Worm (Caenorhabditis elegans) whole organism, early embryonic: ENCODE data around the gene F53B3.5.

Source experiments
- B0310.2 ChIP-seq: sonication (generic microtip); optimal IDR thresholded peaks from 2 replicates; lab custom pipeline; 2016; ENCODE audit warnings: mild to moderate bottlenecking, missing genetic modification characterization, missing compliant biosample characterization
- F13C5.2 ChIP-seq: sonication (generic microtip); optimal IDR thresholded peaks from 2 replicates; lab custom pipeline; 2017; ENCODE audit warnings: mild to moderate bottlenecking, missing genetic modification characterization, inconsistent platforms, missing compliant biosample characterization
- aly-1 ChIP-seq: sonication (generic microtip); optimal IDR thresholded peaks from 2 replicates; lab custom pipeline; 2016; ENCODE audit warnings: missing genetic modification characterization, missing compliant biosample characterization
- ama-1 ChIP-seq: fragments of 150-350 bp; optimal IDR thresholded peaks from 2 replicates; lab custom pipeline; 2014
- ceh-13 ChIP-seq: fragments of 200-800 bp; sonication (Bioruptor generic); optimal IDR thresholded peaks from 2 replicates; lab custom pipeline; 2018; ENCODE audit warnings: mild to moderate bottlenecking, missing genetic modification characterization, missing compliant biosample characterization
- ceh-36 ChIP-seq: sonication (generic microtip); optimal IDR thresholded peaks from 2 replicates; lab custom pipeline; 2016; ENCODE audit warnings: missing genetic modification characterization, inconsistent platforms, missing compliant biosample characterization
- ets-7 ChIP-seq: sonication (generic microtip); optimal IDR thresholded peaks from 2 replicates; lab custom pipeline; 2016; ENCODE audit warnings: missing genotype, missing genetic modification characterization, missing compliant biosample characterization
- flt-1 ChIP-seq: fragments of 200-800 bp; sonication (Bioruptor generic); IDR thresholded peaks from 2 replicates; pipeline ENCODE4 v1.3.6; 2022; ENCODE audit warnings: missing genetic modification characterization, missing compliant biosample characterization
- hmbx-1 ChIP-seq: sonication (generic microtip); optimal IDR thresholded peaks from 2 replicates; lab custom pipeline; 2016; ENCODE audit warnings: mild to moderate bottlenecking, missing genetic modification characterization, missing compliant biosample characterization
- hmg-4 ChIP-seq: fragments of 200-800 bp; sonication (Bioruptor generic); optimal IDR thresholded peaks from 2 replicates; lab custom pipeline; 2018; ENCODE audit warnings: mild to moderate bottlenecking, missing genetic modification characterization, missing compliant biosample characterization
- hnd-1 ChIP-seq: sonication (generic microtip); optimal IDR thresholded peaks from 2 replicates; lab custom pipeline; 2016; ENCODE audit warnings: missing genetic modification characterization, missing compliant biosample characterization
- pes-1 ChIP-seq: fragments of 200-800 bp; sonication (Bioruptor generic); IDR thresholded peaks from 2 replicates; pipeline ENCODE4 v1.3.6; 2022; ENCODE audit warnings: missing genetic modification reagents, missing genetic modification characterization, missing compliant biosample characterization
- scrt-1 ChIP-seq: fragments of 200-800 bp; sonication (Bioruptor generic); IDR thresholded peaks from 2 replicates; pipeline ENCODE4 v1.3.6; 2022; ENCODE audit warnings: missing genetic modification characterization, missing compliant biosample characterization
- sea-1 ChIP-seq: fragments of 200-800 bp; sonication (Bioruptor generic); conservative IDR thresholded peaks from 2 replicates; pipeline ENCODE4 v1.3.6; 2022; ENCODE audit warnings: missing genetic modification characterization, missing compliant biosample characterization
- tbx-11 ChIP-seq: fragments of 200-800 bp; sonication (Bioruptor generic); IDR thresholded peaks from 2 replicates; pipeline ENCODE4 v1.3.6; 2022; ENCODE audit warnings: missing genetic modification characterization, missing compliant biosample characterization
- tbx-37 ChIP-seq: fragments of 200-800 bp; sonication (Bioruptor generic); conservative IDR thresholded peaks from 2 replicates; pipeline ENCODE4 v1.3.6; 2022; ENCODE audit warnings: missing genetic modification reagents, missing genetic modification characterization, missing compliant biosample characterization
- tra-4 ChIP-seq: sonication (generic microtip); optimal IDR thresholded peaks from 2 replicates; lab custom pipeline; 2017; ENCODE audit warnings: missing genetic modification characterization, missing compliant biosample characterization

F53B3.5 gene

DNA sequence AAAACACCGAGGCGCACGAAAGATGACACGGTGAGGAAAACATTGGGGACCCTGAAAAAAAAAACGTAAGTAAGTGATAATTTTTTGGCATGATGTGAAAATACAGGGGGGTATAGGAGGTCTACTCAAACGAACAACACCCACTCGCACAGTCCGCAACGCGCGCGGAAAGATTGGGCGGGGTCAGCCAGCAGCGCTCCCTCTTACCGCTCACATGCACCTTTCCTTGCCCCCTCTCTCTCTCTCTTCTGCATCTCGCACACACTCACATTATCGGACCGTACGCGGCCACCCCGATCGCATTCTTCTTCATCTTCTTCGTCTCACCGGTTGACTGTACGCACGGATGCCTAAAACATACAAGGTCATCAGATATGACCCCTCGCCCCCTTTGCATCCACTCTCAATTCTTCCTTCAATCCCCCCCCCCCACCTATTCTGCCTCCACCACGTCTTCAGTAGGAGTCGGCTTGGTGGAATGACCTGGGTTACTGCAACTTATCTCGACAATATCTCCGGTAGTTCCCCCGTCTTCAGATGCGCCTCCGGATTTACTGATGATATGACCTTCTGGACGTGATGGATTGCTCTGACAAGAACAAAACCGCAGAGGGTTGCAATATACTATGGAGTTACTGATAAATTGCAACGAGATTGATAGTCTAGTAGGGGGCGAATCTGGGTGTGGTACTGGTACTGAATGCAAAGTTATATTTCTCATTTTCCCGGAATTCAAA is at the start of gene F53B3.5:
F53B3.5 (minus strand) TSS at position 51 of the 737 bp plus-strand sequence.
- TF ChIP-seq sea-1 (GFP tag; lab: Robert Waterston, UW) (peak; percentile 51; the same call in 1 of the 2 replicates), ceh-13 (GFP tag; lab: Kevin White, UChicago) (peak; percentile 12), F13C5.2 (tag; lab: Kevin White, UChicago) (peak; percentile 54), tbx-11 (GFP tag; lab: Robert Waterston, UW) (no peak), hmbx-1 (no peak), scrt-1 (GFP tag; lab: Robert Waterston, UW) (no peak), tra-4 (tag; lab: Kevin White, UChicago) (no peak), flt-1 (GFP tag; lab: Robert Waterston, UW) (0 out of 2 replicates have a peak, but pooled peaks have one; percentile 12), pes-1 (GFP tag; lab: Robert Waterston, UW) (peak; percentile 46; the same call in 1 of the 2 replicates), hmg-4 (peak; percentile 92)

DNA sequence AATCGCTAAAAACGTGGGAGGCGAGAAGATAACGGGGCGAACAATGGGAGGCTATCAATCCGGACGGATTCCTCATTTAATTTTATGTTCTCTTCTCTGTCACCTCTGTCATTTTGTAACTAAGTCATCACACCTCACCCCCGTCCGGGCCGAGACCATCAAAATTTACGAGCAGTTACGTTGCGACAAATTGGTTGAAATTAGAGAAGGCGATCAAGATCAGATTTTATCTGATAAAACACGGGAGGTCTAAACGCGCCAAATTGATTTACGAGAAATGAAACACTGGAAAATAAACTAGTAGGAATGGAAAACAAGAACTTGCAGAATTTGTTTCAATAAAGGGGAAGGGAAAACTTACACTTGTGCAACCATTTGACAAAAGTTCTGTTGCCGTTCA is 48.7 kb upstream of the F53B3.5 start:
- TF ChIP-seq ama-1 (lab: Kevin White, UChicago) (no peak), aly-1 (tag; lab: Kevin White, UChicago) (no peak), tra-4 (tag; lab: Kevin White, UChicago) (no peak), ets-7 (tag; lab: Kevin White, UChicago) (no peak), hmg-4 (no peak), ceh-13 (GFP tag; lab: Kevin White, UChicago) (no peak), ceh-36 (tag; lab: Kevin White, UChicago) (no peak), tbx-11 (GFP tag; lab: Robert Waterston, UW) (no peak)

- TF ChIP-seq tra-4 (tag; lab: Kevin White, UChicago) (no peak), F13C5.2 (tag; lab: Kevin White, UChicago) (no peak), sea-1 (GFP tag; lab: Robert Waterston, UW) (no peak), flt-1 (GFP tag; lab: Robert Waterston, UW) (no peak)
Observed at ce11 chrX:2927576-2927975, 48.2 kb upstream of the F53B3.5 start.

- TF ChIP-seq hmg-4: no peak
- TF ChIP-seq sea-1 (GFP tag; lab: Robert Waterston, UW): no peak
- no peak for TF ChIP-seq ama-1 (lab: Kevin White, UChicago)
- TF ChIP-seq tra-4 (tag; lab: Kevin White, UChicago): no peak
- no peak for TF ChIP-seq ceh-36 (tag; lab: Kevin White, UChicago)
- no peak for TF ChIP-seq ets-7 (tag; lab: Kevin White, UChicago)
- no peak for TF ChIP-seq ceh-13 (GFP tag; lab: Kevin White, UChicago)
- TF ChIP-seq flt-1 (GFP tag; lab: Robert Waterston, UW): no peak
Observed at ce11 chrX:2925950-2926349, 46.6 kb upstream of the F53B3.5 start.

- TF ChIP-seq aly-1 (tag; lab: Kevin White, UChicago) (no peak), hmg-4 (peak; percentile 40)
Observed at ce11 chrX:2924438-2924837, 45.1 kb upstream of the F53B3.5 start.

DNA sequence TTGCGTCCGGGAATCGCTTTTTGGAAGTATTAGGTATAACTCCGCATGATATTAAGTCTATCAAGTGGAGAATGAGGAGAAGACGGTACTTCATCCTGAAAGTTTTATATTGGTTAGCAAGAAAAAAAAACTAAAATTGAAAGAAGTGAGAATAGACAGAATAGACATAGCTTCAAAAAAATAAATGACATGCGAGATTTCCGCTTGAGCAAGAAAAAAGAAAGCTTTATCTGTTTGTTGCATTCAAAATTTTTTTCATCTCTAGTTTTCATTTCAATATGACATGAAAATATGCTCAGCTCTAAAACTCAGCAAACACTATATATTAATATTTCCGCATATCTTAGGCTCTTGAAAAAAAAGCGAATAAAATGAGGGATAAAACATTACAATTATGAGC is 44.5 kb upstream of the F53B3.5 start, which contains the start of gene hst-3.2:
hst-3.2 (minus strand) TSS at position 101 of the 400 bp plus-strand sequence.
- no peak for TF ChIP-seq tbx-37 (GFP tag; lab: Robert Waterston, UW)
- no peak for TF ChIP-seq hmg-4
- no peak for TF ChIP-seq tbx-11 (GFP tag; lab: Robert Waterston, UW)
- TF ChIP-seq ets-7 (tag; lab: Kevin White, UChicago): no peak
- no peak for TF ChIP-seq F13C5.2 (tag; lab: Kevin White, UChicago)
- no peak for TF ChIP-seq sea-1 (GFP tag; lab: Robert Waterston, UW)
- no peak for TF ChIP-seq pes-1 (GFP tag; lab: Robert Waterston, UW)
- no peak for TF ChIP-seq hnd-1 (tag; lab: Kevin White, UChicago)
- TF ChIP-seq tra-4 (tag; lab: Kevin White, UChicago): no peak
- TF ChIP-seq ceh-36 (tag; lab: Kevin White, UChicago): no peak
- no peak for TF ChIP-seq scrt-1 (GFP tag; lab: Robert Waterston, UW)
- no peak for TF ChIP-seq aly-1 (tag; lab: Kevin White, UChicago)
- no peak for TF ChIP-seq ama-1 (lab: Kevin White, UChicago)
- no peak for TF ChIP-seq hmbx-1
- no peak for TF ChIP-seq B0310.2 (tag; lab: Kevin White, UChicago)
- TF ChIP-seq ceh-13 (GFP tag; lab: Kevin White, UChicago): no peak

DNA sequence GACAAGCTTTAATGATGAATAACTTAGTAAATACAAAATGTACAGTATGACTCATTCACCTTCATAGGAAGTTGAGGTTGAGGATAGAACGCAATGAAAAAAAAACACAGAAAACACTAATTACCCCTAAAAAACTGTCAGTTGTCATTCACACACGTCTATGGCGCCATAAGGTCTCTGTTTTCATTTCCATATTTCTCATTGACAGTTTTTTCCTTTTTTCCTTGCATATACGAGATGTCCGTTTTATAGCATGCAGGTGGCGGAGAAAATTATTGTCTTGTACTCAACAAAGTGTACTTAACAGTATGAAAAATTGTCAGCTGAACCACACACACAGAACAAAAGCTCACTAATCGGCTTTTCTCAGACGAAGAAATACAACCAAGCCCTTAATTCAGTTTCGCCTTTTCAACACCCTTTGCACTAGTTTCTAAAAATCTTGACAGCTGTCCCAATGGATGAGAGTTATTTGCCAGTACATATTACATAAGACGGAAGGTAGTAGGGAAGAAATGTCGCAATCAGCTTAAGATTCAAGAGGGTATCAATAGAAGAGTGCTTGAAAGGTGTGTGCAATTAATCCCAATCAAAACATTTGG is 43.3 kb upstream of the F53B3.5 start:
- TF ChIP-seq tbx-37 (GFP tag; lab: Robert Waterston, UW) (no peak), pes-1 (GFP tag; lab: Robert Waterston, UW) (no peak), flt-1 (GFP tag; lab: Robert Waterston, UW) (no peak), hnd-1 (tag; lab: Kevin White, UChicago) (no peak), ceh-13 (GFP tag; lab: Kevin White, UChicago) (no peak), hmg-4 (no peak), ama-1 (lab: Kevin White, UChicago) (no peak), tra-4 (tag; lab: Kevin White, UChicago) (no peak), ets-7 (tag; lab: Kevin White, UChicago) (no peak), hmbx-1 (no peak), F13C5.2 (tag; lab: Kevin White, UChicago) (no peak), tbx-11 (GFP tag; lab: Robert Waterston, UW) (no peak), sea-1 (GFP tag; lab: Robert Waterston, UW) (no peak), scrt-1 (GFP tag; lab: Robert Waterston, UW) (no peak), ceh-36 (tag; lab: Kevin White, UChicago) (no peak), aly-1 (tag; lab: Kevin White, UChicago) (no peak), B0310.2 (tag; lab: Kevin White, UChicago) (no peak)
